Fruit fly (Drosophila melanogaster) whole organism, embryonic: ENCODE data around the gene CG46311.

Source experiments
- ATbp ChIP-seq: fragments of 200-800 bp; sonication (Bioruptor generic); optimal IDR thresholded peaks from 2 replicates; lab custom pipeline; 2017; ENCODE audit warnings: missing biosample characterization, mild to moderate bottlenecking, missing genetic modification characterization, missing genetic modification reagents
- CG11456 ChIP-seq: fragments of 200-800 bp; sonication (Bioruptor generic); IDR thresholded peaks from 3 replicates; pipeline ENCODE4 v1.3.6; 2022; ENCODE audit warnings: missing biosample characterization, missing genetic modification characterization
- CG14710 ChIP-seq: fragments of 200-800 bp; sonication (Bioruptor generic); optimal IDR thresholded peaks from 3 replicates; lab custom pipeline; 2019; ENCODE audit warnings: missing biosample characterization, mild to moderate bottlenecking, missing genetic modification characterization, moderate library complexity
- CG15011 ChIP-seq: fragments of 200-800 bp; sonication (Bioruptor generic); optimal IDR thresholded peaks from 3 replicates; lab custom pipeline; 2018; ENCODE audit warnings: missing biosample characterization, mild to moderate bottlenecking, missing genetic modification characterization
- CG16779 ChIP-seq: fragments of 200-800 bp; sonication (Bioruptor generic); IDR thresholded peaks from 2 replicates; pipeline ENCODE4 v1.3.6; 2022; ENCODE audit warnings: missing biosample characterization, missing genetic modification characterization
- CG16813 ChIP-seq: fragments of 200-800 bp; sonication (Bioruptor generic); IDR thresholded peaks from 3 replicates; pipeline ENCODE4 v1.3.6; 2022; ENCODE audit warnings: missing biosample characterization, missing genetic modification characterization; ENCODE audit not compliant: partially characterized antibody
- CG17186 ChIP-seq: fragments of 200-800 bp; sonication (Bioruptor generic); optimal IDR thresholded peaks from 3 replicates; lab custom pipeline; 2017; ENCODE audit warnings: missing biosample characterization, missing genetic modification reagents, missing genetic modification characterization
- CG34224 ChIP-seq: fragments of 200-800 bp; sonication (Bioruptor generic); IDR thresholded peaks from 3 replicates; pipeline ENCODE4 v1.3.6; 2022; ENCODE audit warnings: missing biosample characterization, missing genetic modification characterization; ENCODE audit not compliant: partially characterized antibody
- CG42726 ChIP-seq: fragments of 200-800 bp; sonication (Bioruptor generic); IDR thresholded peaks from 2 replicates; pipeline ENCODE4 v1.3.6; 2022; ENCODE audit warnings: missing biosample characterization, missing genetic modification characterization; ENCODE audit not compliant: partially characterized antibody
- CG4617 ChIP-seq: fragments of 200-800 bp; sonication (Bioruptor generic); optimal IDR thresholded peaks from 3 replicates; lab custom pipeline; 2016; ENCODE audit warnings: missing biosample characterization, missing genetic modification characterization, borderline replicate concordance
- CG5953 ChIP-seq: fragments of 200-800 bp; sonication (Bioruptor generic); IDR thresholded peaks from 2 replicates; pipeline ENCODE4 v1.3.6; 2022; ENCODE audit warnings: missing biosample characterization, missing genetic modification characterization
- CG6689 ChIP-seq: fragments of 200-800 bp; sonication (Bioruptor generic); IDR thresholded peaks from 2 replicates; pipeline ENCODE4 v1.3.6; 2022; ENCODE audit warnings: missing biosample characterization, missing genetic modification characterization
- CG7987 ChIP-seq: fragments of 200-800 bp; sonication (Bioruptor generic); optimal IDR thresholded peaks from 2 replicates; lab custom pipeline; 2018; ENCODE audit warnings: missing biosample characterization, mild to moderate bottlenecking, missing genetic modification characterization, moderate library complexity
- D19B ChIP-seq: fragments of 200-800 bp; sonication (Bioruptor generic); optimal IDR thresholded peaks from 2 replicates; lab custom pipeline; 2017; ENCODE audit warnings: missing biosample characterization, mild to moderate bottlenecking, missing genetic modification characterization
- Dip2 ChIP-seq: fragments of 200-800 bp; sonication (Bioruptor generic); IDR thresholded peaks from 2 replicates; pipeline ENCODE4 v1.3.6; 2022; ENCODE audit warnings: missing biosample characterization, missing genetic modification characterization
- Dp ChIP-seq: fragments of 200-800 bp; sonication (Bioruptor generic); optimal IDR thresholded peaks from 2 replicates; lab custom pipeline; 2018; ENCODE audit warnings: missing biosample characterization, mild to moderate bottlenecking, missing genetic modification characterization, moderate library complexity
- E2f2 ChIP-seq: fragments of 200-800 bp; sonication (Bioruptor generic); IDR thresholded peaks from 2 replicates; pipeline ENCODE4 v1.3.6; 2022; ENCODE audit warnings: missing biosample characterization, missing genetic modification characterization
- Eip74EF ChIP-seq, 2 experiments: fragments of 200-800 bp in 1 of 2; fragments of >200 bp in 1 of 2; sonication (Bioruptor generic) in 1 of 2; optimal IDR thresholded peaks; 2 replicates each; lab custom pipeline; 2017 to 2019; ENCODE audit warnings: missing biosample characterization in 2 of 2, missing genetic modification characterization in 2 of 2, mild to moderate bottlenecking in 1 of 2, moderate library complexity in 1 of 2
- Hr3 ChIP-seq: fragments of 200-800 bp; sonication (Bioruptor generic); optimal IDR thresholded peaks from 3 replicates; lab custom pipeline; 2016; ENCODE audit warnings: missing biosample characterization, missing genetic modification characterization
- Hr39 ChIP-seq: fragments of >200 bp; optimal IDR thresholded peaks from 2 replicates; lab custom pipeline; 2017
- Med ChIP-seq: fragments of 200-800 bp; sonication (Bioruptor generic); peaks from one replicate; lab custom pipeline; 2016; ENCODE audit warnings: missing biosample characterization, missing genetic modification characterization, mild to moderate bottlenecking, inconsistent platforms, moderate library complexity
- Meics ChIP-seq: fragments of 200-800 bp; sonication (Bioruptor generic); optimal IDR thresholded peaks from 2 replicates; lab custom pipeline; 2017; ENCODE audit warnings: missing biosample characterization, mild to moderate bottlenecking, missing genetic modification characterization
- Nf-YC ChIP-seq: fragments of 200-800 bp; optimal IDR thresholded peaks from 3 replicates; lab custom pipeline; 2019; ENCODE audit warnings: missing biosample characterization, mild to moderate bottlenecking, missing genetic modification characterization, moderate library complexity
- Oaz ChIP-seq: fragments of 200-800 bp; sonication (Bioruptor generic); IDR thresholded peaks from 2 replicates; pipeline ENCODE4 v1.3.6; 2022; ENCODE audit warnings: missing biosample characterization, missing genetic modification characterization
- Opbp ChIP-seq: fragments of 200-800 bp; sonication (Bioruptor generic); IDR thresholded peaks from 3 replicates; pipeline ENCODE4 v1.3.6; 2022; ENCODE audit warnings: missing biosample characterization, missing genetic modification characterization; ENCODE audit not compliant: partially characterized antibody
- Rx ChIP-seq: fragments of 200-800 bp; sonication (Bioruptor generic); IDR thresholded peaks from 2 replicates; pipeline ENCODE4 v1.3.6; 2022; ENCODE audit warnings: missing biosample characterization, missing genetic modification characterization
- Sry-δ ChIP-seq: fragments of 200-800 bp; sonication (Bioruptor generic); optimal IDR thresholded peaks from 2 replicates; lab custom pipeline; 2016; ENCODE audit warnings: missing biosample characterization, missing genetic modification characterization
- Taf1 ChIP-seq: fragments of 200-800 bp; sonication (Bioruptor generic); IDR thresholded peaks from 2 replicates; pipeline ENCODE4 v1.3.6; 2022; ENCODE audit warnings: missing biosample characterization, missing genetic modification characterization
- Tbp ChIP-seq: fragments of >200 bp; optimal IDR thresholded peaks from 2 replicates; lab custom pipeline; 2018; ENCODE audit warnings: missing biosample characterization, missing genetic modification characterization
- YL-1 ChIP-seq: fragments of 200-800 bp; sonication (Bioruptor generic); optimal IDR thresholded peaks from 3 replicates; lab custom pipeline; 2017; ENCODE audit warnings: missing biosample characterization, mild to moderate bottlenecking, missing genetic modification characterization
- ap ChIP-seq: fragments of 200-800 bp; sonication (Bioruptor generic); IDR thresholded peaks from 2 replicates; pipeline ENCODE4 v1.3.6; 2022; ENCODE audit warnings: missing biosample characterization, missing genetic modification characterization
- ato ChIP-seq: fragments of 200-800 bp; sonication (Bioruptor generic); IDR thresholded peaks from 2 replicates; pipeline ENCODE4 v1.3.6; 2022; ENCODE audit warnings: missing biosample characterization, missing genetic modification characterization; ENCODE audit not compliant: partially characterized antibody
- bbx ChIP-seq: fragments of 200-800 bp; sonication (Bioruptor generic); IDR thresholded peaks from 2 replicates; pipeline ENCODE4 v1.3.6; 2022; ENCODE audit warnings: missing biosample characterization, missing genetic modification characterization; ENCODE audit not compliant: partially characterized antibody
- caup ChIP-seq: fragments of 200-800 bp; sonication (Bioruptor generic); optimal IDR thresholded peaks from 3 replicates; lab custom pipeline; 2017; ENCODE audit warnings: missing biosample characterization, mild to moderate bottlenecking, missing genetic modification characterization, moderate library complexity; ENCODE audit not compliant: severe bottlenecking
- chm ChIP-seq: fragments of 200-800 bp; sonication (Bioruptor generic); IDR thresholded peaks from 2 replicates; pipeline ENCODE4 v1.3.6; 2022; ENCODE audit warnings: missing biosample characterization, missing genetic modification characterization
- chn ChIP-seq: fragments of 200-800 bp; sonication (Bioruptor generic); optimal IDR thresholded peaks from 2 replicates; lab custom pipeline; 2016; ENCODE audit warnings: missing biosample characterization, missing genetic modification characterization
- corto ChIP-seq: fragments of 200-800 bp; sonication (Bioruptor generic); optimal IDR thresholded peaks from 2 replicates; lab custom pipeline; 2016; ENCODE audit warnings: missing biosample characterization, mild to moderate bottlenecking, missing genetic modification characterization, moderate library complexity
- hbn ChIP-seq: fragments of 200-800 bp; sonication (Bioruptor generic); IDR thresholded peaks from 2 replicates; pipeline ENCODE4 v1.3.6; 2022; ENCODE audit warnings: missing biosample characterization, missing genetic modification characterization; ENCODE audit not compliant: partially characterized antibody
- hth ChIP-seq: fragments of >200 bp; optimal IDR thresholded peaks from 2 replicates; lab custom pipeline; 2017; ENCODE audit warnings: inconsistent platforms
- jumu ChIP-seq: fragments of 200-800 bp; sonication (Bioruptor generic); optimal IDR thresholded peaks from 3 replicates; lab custom pipeline; 2016; ENCODE audit warnings: missing biosample characterization, missing genetic modification characterization
- knrl ChIP-seq: fragments of 200-800 bp; sonication (Bioruptor generic); IDR thresholded peaks from 3 replicates; pipeline ENCODE4 v1.3.6; 2022; ENCODE audit warnings: missing biosample characterization, missing genetic modification characterization; ENCODE audit not compliant: partially characterized antibody
- nau ChIP-seq: fragments of 200-800 bp; sonication (Bioruptor generic); optimal IDR thresholded peaks from 3 replicates; lab custom pipeline; 2017; ENCODE audit warnings: missing biosample characterization, mild to moderate bottlenecking, missing genetic modification characterization, missing genetic modification reagents
- sisA ChIP-seq: fragments of 200-800 bp; sonication (Bioruptor generic); IDR thresholded peaks from 2 replicates; pipeline ENCODE4 v1.3.6; 2022; ENCODE audit warnings: missing biosample characterization, missing genetic modification characterization
- sna ChIP-seq: fragments of 200-800 bp; sonication (Bioruptor generic); IDR thresholded peaks from 2 replicates; pipeline ENCODE4 v1.3.6; 2022; ENCODE audit warnings: missing biosample characterization, missing genetic modification characterization; ENCODE audit not compliant: partially characterized antibody
- trem ChIP-seq: fragments of 200-800 bp; optimal IDR thresholded peaks from 3 replicates; lab custom pipeline; 2019; ENCODE audit warnings: missing biosample characterization, mild to moderate bottlenecking, missing genetic modification characterization, moderate library complexity
- twi ChIP-seq: fragments of 200-800 bp; optimal IDR thresholded peaks from 2 replicates; lab custom pipeline; 2019; ENCODE audit warnings: missing biosample characterization, mild to moderate bottlenecking, missing genetic modification characterization, moderate library complexity
- unc-4 ChIP-seq: fragments of 200-800 bp; sonication (Bioruptor generic); IDR thresholded peaks from 2 replicates; pipeline ENCODE4 v1.3.6; 2022; ENCODE audit warnings: missing biosample characterization, missing genetic modification characterization; ENCODE audit not compliant: partially characterized antibody
- vnd ChIP-seq: fragments of 200-800 bp; sonication (Bioruptor generic); IDR thresholded peaks from 3 replicates; pipeline ENCODE4 v1.3.6; 2022; ENCODE audit warnings: missing biosample characterization, missing genetic modification characterization; ENCODE audit not compliant: partially characterized antibody
- vvl ChIP-seq: fragments of 200-800 bp; sonication (Bioruptor generic); IDR thresholded peaks from 2 replicates; pipeline ENCODE4 v1.3.6; 2022; ENCODE audit warnings: missing biosample characterization, missing genetic modification characterization
- yki ChIP-seq: fragments of >200 bp; optimal IDR thresholded peaks from 3 replicates; lab custom pipeline; 2018
- zfh2 ChIP-seq: fragments of 200-800 bp; sonication (Bioruptor generic); optimal IDR thresholded peaks from 2 replicates; lab custom pipeline; 2016; ENCODE audit warnings: missing biosample characterization, missing genetic modification characterization

CG46311 gene

dm6 chrX:13611884-13612283 lies 48.3 kb downstream of the CG46311 start, which contains the start of the genes Ndc80 and BthD (continued):
- no peak for TF ChIP-seq yki (lab: Kevin White, UChicago)
- no peak for TF ChIP-seq CG5953 (GFP tag; lab: Robert Waterston, UW)
- TF ChIP-seq CG17186 (GFP tag; lab: Kevin White, UChicago) = peak; percentile 51
- no peak for TF ChIP-seq sisA
- no peak for TF ChIP-seq nau (GFP tag; lab: Kevin White, UChicago)
- peak; percentile 14 for TF ChIP-seq CG4617 (GFP tag; lab: Kevin White, UChicago)
- no peak for TF ChIP-seq corto (GFP tag; lab: Kevin White, UChicago)
- TF ChIP-seq Dip2 = no peak
- TF ChIP-seq Hr3 (GFP tag; lab: Kevin White, UChicago) = no peak
- no peak for TF ChIP-seq twi (tag; lab: Kevin White, UChicago)
- peak; percentile 43 for TF ChIP-seq YL-1 (GFP tag; lab: Kevin White, UChicago)
- no peak for TF ChIP-seq caup
- peak; percentile 94 for TF ChIP-seq Dp
- TF ChIP-seq CG7987 (GFP tag; lab: Kevin White, UChicago) = no peak
- TF ChIP-seq hth = no peak
- peak; percentile 66 for TF ChIP-seq unc-4 (GFP tag; lab: Robert Waterston, UW)
- peak; percentile 66 for TF ChIP-seq bbx (GFP tag; lab: Robert Waterston, UW)
- no peak for TF ChIP-seq chn (GFP tag; lab: Kevin White, UChicago)
- TF ChIP-seq CG14710 (tag; lab: Kevin White, UChicago) = peak; percentile 43
- no peak for TF ChIP-seq jumu
- no peak for TF ChIP-seq CG6689 (GFP tag; lab: Robert Waterston, UW)
- TF ChIP-seq zfh2 (GFP tag; lab: Kevin White, UChicago) = no peak
- peak; percentile 57 for TF ChIP-seq ato
- TF ChIP-seq Hr39 = no peak
- no peak for TF ChIP-seq CG42726
- no peak for TF ChIP-seq ATbp (GFP tag; lab: Kevin White, UChicago)
- peak; percentile 54; the same call in 1 of the 3 replicates for TF ChIP-seq vnd (GFP tag; lab: Robert Waterston, UW)
- peak; percentile 48; the same call in 1 of the 2 replicates for TF ChIP-seq hbn (GFP tag; lab: Robert Waterston, UW)
- TF ChIP-seq Eip74EF (GFP tag; optimal IDR thresholded peaks at IDR 0.05; lab: Kevin White, UChicago) = no peak
- TF ChIP-seq sna = 0 out of 2 replicates have a peak, but pooled peaks have one; percentile 26
- peak; percentile 61; the same call in 2 of the 3 replicates for TF ChIP-seq CG16813 (GFP tag; lab: Robert Waterston, UW)
- peak; percentile 97 for TF ChIP-seq E2f2
- TF ChIP-seq CG15011 (GFP tag; lab: Kevin White, UChicago) = no peak
- TF ChIP-seq CG34224 (GFP tag; lab: Robert Waterston, UW) = peak; percentile 70
- 0 out of 2 replicates have a peak, but pooled peaks have one; percentile 13 for TF ChIP-seq vvl (GFP tag; lab: Robert Waterston, UW)
- no peak for TF ChIP-seq Tbp (GFP tag; lab: Kevin White, UChicago)
- no peak for TF ChIP-seq Meics (GFP tag; lab: Kevin White, UChicago)
- peak; percentile 79 for TF ChIP-seq Med
- TF ChIP-seq chm (GFP tag; lab: Robert Waterston, UW) = no peak
- TF ChIP-seq CG11456 = no peak
- no peak for TF ChIP-seq Rx (GFP tag; lab: Robert Waterston, UW)
- no peak for TF ChIP-seq D19B
- no peak for TF ChIP-seq Taf1 (GFP tag; lab: Robert Waterston, UW)
- peak; percentile 56 for TF ChIP-seq knrl (GFP tag; lab: Robert Waterston, UW)
- peak; percentile 12 for TF ChIP-seq Nf-YC (tag; lab: Kevin White, UChicago)
- TF ChIP-seq Opbp (GFP tag; lab: Robert Waterston, UW) = peak; percentile 59; the same call in 1 of the 3 replicates
- TF ChIP-seq CG16779 (GFP tag; lab: Robert Waterston, UW) = no peak
- peak; percentile 30 for TF ChIP-seq trem
- peak; percentile 69 for TF ChIP-seq Sry-δ (GFP tag; lab: Kevin White, UChicago)
- no peak for TF ChIP-seq ap
- no peak for TF ChIP-seq Oaz
